Fruit fly (Drosophila melanogaster) whole organism, prepupa: ENCODE data around the gene CG16824.
A peak's percentile ranks its signal among the peaks of the same experiment; 100 is the strongest.

Experiments used
- CG10669 ChIP-seq: fragments of 200-800 bp; sonication (Bioruptor generic); optimal IDR thresholded peaks from 3 replicates; lab custom pipeline; 2018; ENCODE audit warnings: missing biosample characterization, mild to moderate bottlenecking, missing genetic modification characterization, moderate library complexity
- CG11294 ChIP-seq: fragments of 200-800 bp; sonication (Bioruptor generic); IDR thresholded peaks from 2 replicates; pipeline ENCODE4 v1.3.6; 2022; ENCODE audit warnings: missing biosample characterization, missing genetic modification characterization
- CG11762 ChIP-seq: fragments of 200-800 bp; sonication (Bioruptor generic); optimal IDR thresholded peaks from 3 replicates; lab custom pipeline; 2016; ENCODE audit warnings: missing biosample characterization, missing genetic modification characterization; ENCODE audit not compliant: insufficient read depth
- CG11902 ChIP-seq: fragments of 200-800 bp; sonication (Bioruptor generic); optimal IDR thresholded peaks from 3 replicates; lab custom pipeline; 2016; ENCODE audit warnings: missing biosample characterization, missing genetic modification characterization
- CG15336 ChIP-seq: fragments of 200-800 bp; sonication (Bioruptor generic); IDR thresholded peaks from 2 replicates; pipeline ENCODE4 v1.3.6; 2022; ENCODE audit warnings: missing biosample characterization, missing genetic modification characterization
- CG3032 ChIP-seq: fragments of 200-800 bp; optimal IDR thresholded peaks from 2 replicates; lab custom pipeline; 2019; ENCODE audit warnings: missing biosample characterization, mild to moderate bottlenecking, missing genetic modification characterization, moderate library complexity
- CG31627 ChIP-seq: fragments of 200-800 bp; sonication (Bioruptor generic); optimal IDR thresholded peaks from 3 replicates; lab custom pipeline; 2016; ENCODE audit warnings: missing biosample characterization, missing genetic modification characterization
- CG34406 ChIP-seq: fragments of 200-800 bp; sonication (Bioruptor generic); optimal IDR thresholded peaks from 3 replicates; lab custom pipeline; 2016; ENCODE audit warnings: missing biosample characterization, missing genetic modification characterization
- CG3919 ChIP-seq: fragments of 200-800 bp; sonication (Bioruptor generic); optimal IDR thresholded peaks from 3 replicates; lab custom pipeline; 2016; ENCODE audit warnings: missing biosample characterization, missing genetic modification characterization
- CG4318 ChIP-seq: fragments of 200-800 bp; sonication (Bioruptor generic); optimal IDR thresholded peaks from 3 replicates; lab custom pipeline; 2017; ENCODE audit warnings: missing biosample characterization, mild to moderate bottlenecking, missing genetic modification characterization
- CG6163 ChIP-seq: fragments of 200-800 bp; sonication (Bioruptor generic); IDR thresholded peaks from 3 replicates; pipeline ENCODE4 v1.3.6; 2022; ENCODE audit warnings: missing biosample characterization, missing genetic modification characterization
- CG6276 ChIP-seq: fragments of 200-800 bp; sonication (Bioruptor generic); optimal IDR thresholded peaks from 2 replicates; lab custom pipeline; 2017; ENCODE audit warnings: missing biosample characterization, mild to moderate bottlenecking, missing genetic modification characterization
- CG6792 ChIP-seq: fragments of 200-800 bp; sonication (Bioruptor generic); optimal IDR thresholded peaks from 3 replicates; lab custom pipeline; 2016; ENCODE audit warnings: missing biosample characterization, missing genetic modification characterization
- CG6854 ChIP-seq: fragments of 200-800 bp; sonication (Bioruptor generic); optimal IDR thresholded peaks from 2 replicates; lab custom pipeline; 2017; ENCODE audit warnings: missing biosample characterization, mild to moderate bottlenecking, missing genetic modification characterization
- CG7368 ChIP-seq: fragments of 200-800 bp; sonication (Bioruptor generic); optimal IDR thresholded peaks from 3 replicates; lab custom pipeline; 2016; ENCODE audit warnings: missing biosample characterization, missing genetic modification characterization
- CG8119 ChIP-seq: fragments of 200-800 bp; sonication (Bioruptor generic); IDR thresholded peaks from 3 replicates; pipeline ENCODE4 v1.3.6; 2022; ENCODE audit warnings: missing biosample characterization, missing genetic modification characterization
- CG8319 ChIP-seq: fragments of 200-800 bp; sonication (Bioruptor generic); optimal IDR thresholded peaks from 3 replicates; lab custom pipeline; 2016; ENCODE audit warnings: missing biosample characterization, missing genetic modification characterization
- CG8632 ChIP-seq: fragments of 200-800 bp; sonication (Bioruptor generic); optimal IDR thresholded peaks from 3 replicates; lab custom pipeline; 2016; ENCODE audit warnings: missing biosample characterization, missing genetic modification characterization
- Eip75B ChIP-seq: fragments of 200-800 bp; sonication (Bioruptor generic); optimal IDR thresholded peaks from 3 replicates; lab custom pipeline; 2016; ENCODE audit warnings: missing biosample characterization, missing genetic modification characterization
- Eip78C ChIP-seq: fragments of 200-800 bp; sonication (Bioruptor generic); peaks from one replicate; lab custom pipeline; 2016; ENCODE audit warnings: missing biosample characterization, missing genetic modification characterization
- Eip93F ChIP-seq: fragments of 200-800 bp; sonication (Bioruptor generic); optimal IDR thresholded peaks from 2 replicates; lab custom pipeline; 2016; ENCODE audit warnings: missing biosample characterization, mild to moderate bottlenecking, missing genetic modification characterization
- Ets21C ChIP-seq: fragments of 200-800 bp; sonication (Bioruptor generic); optimal IDR thresholded peaks from 3 replicates; lab custom pipeline; 2016; ENCODE audit warnings: missing biosample characterization, missing genetic modification characterization
- Ets96B ChIP-seq: fragments of 200-800 bp; optimal IDR thresholded peaks from 2 replicates; lab custom pipeline; 2019; ENCODE audit warnings: missing biosample characterization, mild to moderate bottlenecking, missing genetic modification characterization, moderate library complexity
- Gug ChIP-seq: fragments of 200-800 bp; sonication (Bioruptor generic); IDR thresholded peaks from 2 replicates; pipeline ENCODE4 v1.3.6; 2022; ENCODE audit warnings: missing biosample characterization, missing genetic modification characterization
- Hr38 ChIP-seq: sonication (Bioruptor generic); optimal IDR thresholded peaks from 2 replicates; lab custom pipeline; 2016; ENCODE audit warnings: missing biosample characterization, missing genetic modification characterization
- Hr39 ChIP-seq: fragments of 200-800 bp; sonication (Bioruptor generic); optimal IDR thresholded peaks from 2 replicates; lab custom pipeline; 2016; ENCODE audit warnings: missing biosample characterization, missing genetic modification characterization
- Hr4 ChIP-seq: fragments of 200-800 bp; sonication (Bioruptor generic); optimal IDR thresholded peaks from 3 replicates; lab custom pipeline; 2016; ENCODE audit warnings: missing biosample characterization, missing genetic modification characterization
- Lpt ChIP-seq: fragments of 200-800 bp; sonication (Bioruptor generic); optimal IDR thresholded peaks from 3 replicates; lab custom pipeline; 2016; ENCODE audit warnings: missing biosample characterization, missing genetic modification characterization
- Met ChIP-seq: fragments of 200-800 bp; sonication (Bioruptor generic); optimal IDR thresholded peaks from 3 replicates; lab custom pipeline; 2016; ENCODE audit warnings: missing biosample characterization, missing genetic modification characterization
- OdsH ChIP-seq: fragments of 200-800 bp; sonication (Bioruptor generic); optimal IDR thresholded peaks from 3 replicates; lab custom pipeline; 2016; ENCODE audit warnings: missing biosample characterization, missing genetic modification characterization
- Smox ChIP-seq: fragments of 200-800 bp; sonication (Bioruptor generic); optimal IDR thresholded peaks from 3 replicates; lab custom pipeline; 2016; ENCODE audit warnings: missing biosample characterization, missing genetic modification characterization
- Sox14 ChIP-seq: fragments of 200-800 bp; sonication (Bioruptor generic); optimal IDR thresholded peaks from 3 replicates; lab custom pipeline; 2016; ENCODE audit warnings: missing biosample characterization, missing genetic modification characterization
- Sox15 ChIP-seq: fragments of 200-800 bp; sonication (Bioruptor generic); optimal IDR thresholded peaks from 3 replicates; lab custom pipeline; 2016; ENCODE audit warnings: missing biosample characterization, missing genetic modification characterization
- achi ChIP-seq: fragments of 200-800 bp; sonication (Bioruptor generic); optimal IDR thresholded peaks from 3 replicates; lab custom pipeline; 2016; ENCODE audit warnings: missing biosample characterization, missing genetic modification characterization
- acj6 ChIP-seq: fragments of 200-800 bp; sonication (Bioruptor generic); optimal IDR thresholded peaks from 3 replicates; lab custom pipeline; 2016; ENCODE audit warnings: missing biosample characterization, missing genetic modification characterization
- cyc ChIP-seq: fragments of 200-800 bp; sonication (Bioruptor generic); optimal IDR thresholded peaks from 3 replicates; lab custom pipeline; 2016; ENCODE audit warnings: missing biosample characterization, missing genetic modification characterization
- dac ChIP-seq: fragments of 200-800 bp; sonication (Bioruptor generic); optimal IDR thresholded peaks from 2 replicates; lab custom pipeline; 2017; ENCODE audit warnings: missing biosample characterization, mild to moderate bottlenecking, missing genetic modification characterization
- dsx ChIP-seq: fragments of 200-800 bp; optimal IDR thresholded peaks from 3 replicates; lab custom pipeline; 2019; ENCODE audit warnings: missing biosample characterization, mild to moderate bottlenecking, missing genetic modification characterization, moderate library complexity; ENCODE audit not compliant: poor library complexity, severe bottlenecking
- eg ChIP-seq: fragments of 200-800 bp; sonication (Bioruptor generic); IDR thresholded peaks from 3 replicates; pipeline ENCODE4 v1.3.6; 2022; ENCODE audit warnings: missing biosample characterization, missing genetic modification characterization
- esn ChIP-seq: fragments of 200-800 bp; sonication (Bioruptor generic); optimal IDR thresholded peaks from 2 replicates; lab custom pipeline; 2016; ENCODE audit warnings: missing biosample characterization, mild to moderate bottlenecking, missing genetic modification characterization, moderate library complexity
- fd59A ChIP-seq: fragments of 200-800 bp; sonication (Bioruptor generic); optimal IDR thresholded peaks from 2 replicates; lab custom pipeline; 2017; ENCODE audit warnings: missing biosample characterization, mild to moderate bottlenecking, missing genetic modification characterization, missing genetic modification reagents
- fd85E ChIP-seq: fragments of 200-800 bp; sonication (Bioruptor generic); optimal IDR thresholded peaks from 3 replicates; lab custom pipeline; 2016; ENCODE audit warnings: missing biosample characterization, missing genetic modification characterization
- fkh ChIP-seq: fragments of 200-800 bp; sonication (Bioruptor generic); optimal IDR thresholded peaks from 3 replicates; lab custom pipeline; 2017; ENCODE audit warnings: missing biosample characterization, mild to moderate bottlenecking, missing genetic modification characterization, moderate library complexity
- net ChIP-seq: fragments of 200-800 bp; sonication (Bioruptor generic); optimal IDR thresholded peaks from 3 replicates; lab custom pipeline; 2016; ENCODE audit warnings: missing biosample characterization, missing genetic modification characterization
- salr ChIP-seq, 2 experiments: fragments of 200-800 bp; sonication (Bioruptor generic); optimal IDR thresholded peaks; 3 replicates each; lab custom pipeline; 2016 to 2018; ENCODE audit warnings: missing biosample characterization in 2 of 2, missing genetic modification characterization in 2 of 2, mild to moderate bottlenecking in 1 of 2
- spab ChIP-seq: fragments of 200-800 bp; sonication (Bioruptor generic); optimal IDR thresholded peaks from 2 replicates; lab custom pipeline; 2017; ENCODE audit warnings: missing biosample characterization, mild to moderate bottlenecking, missing genetic modification characterization, missing genetic modification reagents
- svp ChIP-seq: fragments of 200-800 bp; sonication (Bioruptor generic); peaks from one replicate; lab custom pipeline; 2016; ENCODE audit warnings: missing biosample characterization, missing genetic modification characterization
- topi ChIP-seq: fragments of 200-800 bp; sonication (Bioruptor generic); optimal IDR thresholded peaks from 3 replicates; lab custom pipeline; 2016; ENCODE audit warnings: missing biosample characterization, missing genetic modification characterization
- vri ChIP-seq: fragments of 200-800 bp; sonication (Bioruptor generic); optimal IDR thresholded peaks from 3 replicates; lab custom pipeline; 2016; ENCODE audit warnings: missing biosample characterization, mild to moderate bottlenecking, missing genetic modification characterization

Gene CG16824

DNA sequence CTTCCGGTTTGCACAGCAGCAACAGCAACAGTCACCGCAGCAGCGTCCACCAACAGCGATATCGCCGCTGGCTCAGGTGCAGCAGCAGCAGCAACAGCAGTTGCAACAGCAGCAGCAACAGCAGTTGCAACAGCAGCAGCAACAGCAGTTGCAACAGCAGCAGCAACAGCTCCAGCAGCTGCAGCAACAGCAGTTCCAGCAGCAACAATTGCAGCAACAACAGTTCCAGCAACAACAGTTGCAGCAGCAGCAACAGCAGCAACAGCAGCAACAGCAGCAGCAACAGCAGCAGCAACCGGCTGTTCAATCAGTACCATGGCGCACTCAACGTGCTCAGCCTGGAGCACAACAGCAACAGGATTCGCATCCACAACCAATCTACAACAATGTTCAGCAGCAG is 20.3 kb upstream of the CG16824 start:
- TF ChIP-seq CG4318 (GFP tag; lab: Kevin White, UChicago) (no peak), CG3919 (peak; percentile 79)

DNA sequence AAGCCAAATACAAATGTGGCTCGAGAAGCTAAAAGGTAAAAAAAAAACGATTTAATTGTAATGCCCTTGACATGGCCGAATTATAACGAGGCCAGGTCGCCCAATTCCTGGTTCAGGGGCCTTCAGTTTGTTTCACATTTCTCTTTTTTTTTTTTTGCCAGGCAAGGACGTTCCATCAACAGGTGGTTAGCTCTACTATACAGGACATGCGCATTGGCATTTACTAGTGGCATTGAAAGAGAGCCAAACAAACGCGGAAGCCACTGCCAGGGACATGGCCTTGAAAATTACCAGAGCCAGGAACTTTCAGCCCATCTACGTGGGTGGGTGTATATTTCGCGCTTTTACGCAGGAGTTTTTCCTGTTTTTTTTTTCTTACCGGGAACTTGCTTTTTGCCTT is 7.0 kb upstream of the CG16824 start:
- TF ChIP-seq cyc (GFP tag; lab: Kevin White, UChicago) (no peak), CG31627 (GFP tag; lab: Kevin White, UChicago) (no peak), CG6163 (no peak), fd85E (GFP tag; lab: Kevin White, UChicago) (no peak), Smox (GFP tag; lab: Kevin White, UChicago) (no peak)

DNA sequence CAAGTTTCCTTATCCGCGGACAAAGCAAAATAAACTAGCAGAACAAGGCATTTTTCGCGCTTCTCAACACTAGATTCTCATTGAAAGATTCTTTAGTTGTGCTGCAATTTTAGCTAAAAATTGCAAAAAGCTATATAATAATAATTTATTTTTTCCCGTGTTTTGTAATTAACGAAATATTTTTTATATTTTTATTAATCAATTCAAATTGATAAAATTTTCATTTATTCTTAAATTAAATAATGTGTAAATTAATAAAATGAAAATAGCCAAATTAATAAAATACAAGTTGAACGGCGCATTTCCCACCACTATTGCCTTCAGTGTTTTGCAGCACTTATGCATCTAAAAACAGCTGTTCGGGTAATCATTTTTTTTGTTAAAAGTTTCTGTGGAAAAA is 6.4 kb upstream of the CG16824 start, which contains the start of the genes Drep4 and Uvrag:
TSS of gene Drep4 (minus strand) at position 7 of the 400 bp plus-strand sequence.
TSS of gene Uvrag (plus strand) at position 322 of the 400 bp plus-strand sequence.
- TF ChIP-seq CG15336 (GFP tag; lab: Robert Waterston, UW), result no peak
- TF ChIP-seq CG6163, result no peak
- no peak for TF ChIP-seq Lpt (GFP tag; lab: Kevin White, UChicago)
- TF ChIP-seq Met (GFP tag; lab: Kevin White, UChicago), result peak; percentile 52
- no peak for TF ChIP-seq dsx
- no peak for TF ChIP-seq CG3919
- TF ChIP-seq Gug (GFP tag; lab: Robert Waterston, UW), result no peak
- TF ChIP-seq eg, result no peak
- peak; percentile 69 for TF ChIP-seq achi (GFP tag; lab: Kevin White, UChicago)
- TF ChIP-seq fd85E (GFP tag; lab: Kevin White, UChicago), result no peak
- peak; percentile 74 for TF ChIP-seq Sox14 (GFP tag; lab: Kevin White, UChicago)
- TF ChIP-seq net (GFP tag; lab: Kevin White, UChicago), result no peak
- TF ChIP-seq Hr4 (GFP tag; lab: Kevin White, UChicago), result no peak
- peak; percentile 34 for TF ChIP-seq CG11902 (GFP tag; lab: Kevin White, UChicago)
- no peak for TF ChIP-seq CG6854
- peak; percentile 60 for TF ChIP-seq esn (GFP tag; lab: Kevin White, UChicago)
- TF ChIP-seq CG11762 (GFP tag; lab: Kevin White, UChicago), result no peak
- TF ChIP-seq CG7368 (GFP tag; lab: Kevin White, UChicago), result no peak
- TF ChIP-seq CG6792 (GFP tag; lab: Kevin White, UChicago), result peak; percentile 48
- TF ChIP-seq CG8119 (GFP tag; lab: Robert Waterston, UW), result no peak; the same call in 1 of the 3 replicates
- TF ChIP-seq CG4318 (GFP tag; lab: Kevin White, UChicago), result peak; percentile 54
- TF ChIP-seq CG34406 (GFP tag; lab: Kevin White, UChicago), result peak; percentile 47
- TF ChIP-seq vri (GFP tag; lab: Kevin White, UChicago), result no peak
- TF ChIP-seq CG8319 (GFP tag; lab: Kevin White, UChicago), result peak; percentile 31
- TF ChIP-seq Hr39 (GFP tag; lab: Kevin White, UChicago), result peak; percentile 14
- TF ChIP-seq dac (GFP tag; lab: Kevin White, UChicago), result peak; percentile 33
- TF ChIP-seq Eip93F (GFP tag; lab: Kevin White, UChicago), result no peak
- peak; percentile 70 for TF ChIP-seq Eip78C (GFP tag; lab: Kevin White, UChicago)
- no peak for TF ChIP-seq salr (GFP tag; optimal IDR thresholded peaks at IDR 0.05; lab: Kevin White, UChicago)
- TF ChIP-seq topi (GFP tag; lab: Kevin White, UChicago), result no peak
- peak; percentile 77 for TF ChIP-seq OdsH
- peak; percentile 40 for TF ChIP-seq CG8632
- no peak for TF ChIP-seq CG6276
- TF ChIP-seq Ets96B, result peak; percentile 63
- TF ChIP-seq Hr38 (GFP tag; lab: Kevin White, UChicago), result no peak
- peak; percentile 75 for TF ChIP-seq CG3032 (tag; lab: Kevin White, UChicago)
- TF ChIP-seq CG11294, result no peak
- TF ChIP-seq spab (GFP tag; lab: Kevin White, UChicago), result no peak
- no peak for TF ChIP-seq CG10669
- TF ChIP-seq fkh (GFP tag; lab: Kevin White, UChicago), result no peak
- TF ChIP-seq Ets21C (GFP tag; lab: Kevin White, UChicago), result peak; percentile 9
- TF ChIP-seq Eip75B (GFP tag; lab: Kevin White, UChicago), result no peak
- TF ChIP-seq cyc (GFP tag; lab: Kevin White, UChicago), result peak; percentile 24
- peak; percentile 37 for TF ChIP-seq Sox15 (GFP tag; lab: Kevin White, UChicago)
- TF ChIP-seq svp (GFP tag; lab: Kevin White, UChicago), result no peak
- TF ChIP-seq fd59A (GFP tag; lab: Kevin White, UChicago), result no peak
- peak; percentile 70 for TF ChIP-seq acj6 (GFP tag; lab: Kevin White, UChicago)
- no peak for TF ChIP-seq Smox (GFP tag; lab: Kevin White, UChicago)
